Fruit fly (Drosophila melanogaster): ENCODE data around the gene CG4074.

- no peak for TF ChIP-seq Hr78 (GFP tag; optimal IDR thresholded peaks at IDR 0.05)
- peak; percentile 53 for TF ChIP-seq psq (GFP tag; optimal IDR thresholded peaks at IDR 0.05)
- no peak for TF ChIP-seq jim (GFP tag; optimal IDR thresholded peaks at IDR 0.05)
- TF ChIP-seq fru (GFP tag; optimal IDR thresholded peaks at IDR 0.05) = peak; percentile 80
- TF ChIP-seq pan (optimal IDR thresholded peaks at IDR 0.05) = no peak
- TF ChIP-seq Sp1 (GFP tag; optimal IDR thresholded peaks at IDR 0.05) = peak; percentile 46
- TF ChIP-seq foxo (GFP tag; optimal IDR thresholded peaks at IDR 0.05) = peak in 1 of 2 experiments; percentile 80
- TF ChIP-seq usp (GFP tag; optimal IDR thresholded peaks at IDR 0.05) = no peak
- TF ChIP-seq Myc (optimal IDR thresholded peaks at IDR 0.05) = peak; percentile 76
- TF ChIP-seq CG32264 (GFP tag; optimal IDR thresholded peaks at IDR 0.05) = no peak
- no peak for TF ChIP-seq lola (GFP tag; optimal IDR thresholded peaks at IDR 0.05)
- TF ChIP-seq sage (GFP tag; optimal IDR thresholded peaks at IDR 0.05) = peak; percentile 65
Measured at dm6 chr3L:20771891-20772646, 2.8 kb upstream of the CG4074 start.

Measured in whole organism, wandering third instar larva.